Worm (Caenorhabditis elegans) whole organism, early embryonic: ENCODE measurements around the gene piki-1.

Experiments
- B0310.2 ChIP-seq: sonication (generic microtip); optimal IDR thresholded peaks from 2 replicates; lab custom pipeline; 2016; ENCODE audit warnings: mild to moderate bottlenecking, missing genetic modification characterization, missing compliant biosample characterization
- F13C5.2 ChIP-seq: sonication (generic microtip); optimal IDR thresholded peaks from 2 replicates; lab custom pipeline; 2017; ENCODE audit warnings: mild to moderate bottlenecking, missing genetic modification characterization, inconsistent platforms, missing compliant biosample characterization
- aly-1 ChIP-seq: sonication (generic microtip); optimal IDR thresholded peaks from 2 replicates; lab custom pipeline; 2016; ENCODE audit warnings: missing genetic modification characterization, missing compliant biosample characterization
- ama-1 ChIP-seq: fragments of 150-350 bp; optimal IDR thresholded peaks from 2 replicates; lab custom pipeline; 2014
- ceh-13 ChIP-seq: fragments of 200-800 bp; sonication (Bioruptor generic); optimal IDR thresholded peaks from 2 replicates; lab custom pipeline; 2018; ENCODE audit warnings: mild to moderate bottlenecking, missing genetic modification characterization, missing compliant biosample characterization
- ceh-36 ChIP-seq: sonication (generic microtip); optimal IDR thresholded peaks from 2 replicates; lab custom pipeline; 2016; ENCODE audit warnings: missing genetic modification characterization, inconsistent platforms, missing compliant biosample characterization
- ets-7 ChIP-seq: sonication (generic microtip); optimal IDR thresholded peaks from 2 replicates; lab custom pipeline; 2016; ENCODE audit warnings: missing genotype, missing genetic modification characterization, missing compliant biosample characterization
- flt-1 ChIP-seq: fragments of 200-800 bp; sonication (Bioruptor generic); IDR thresholded peaks from 2 replicates; pipeline ENCODE4 v1.3.6; 2022; ENCODE audit warnings: missing genetic modification characterization, missing compliant biosample characterization
- hmbx-1 ChIP-seq: sonication (generic microtip); optimal IDR thresholded peaks from 2 replicates; lab custom pipeline; 2016; ENCODE audit warnings: mild to moderate bottlenecking, missing genetic modification characterization, missing compliant biosample characterization
- hmg-4 ChIP-seq: fragments of 200-800 bp; sonication (Bioruptor generic); optimal IDR thresholded peaks from 2 replicates; lab custom pipeline; 2018; ENCODE audit warnings: mild to moderate bottlenecking, missing genetic modification characterization, missing compliant biosample characterization
- hnd-1 ChIP-seq: sonication (generic microtip); optimal IDR thresholded peaks from 2 replicates; lab custom pipeline; 2016; ENCODE audit warnings: missing genetic modification characterization, missing compliant biosample characterization
- pes-1 ChIP-seq: fragments of 200-800 bp; sonication (Bioruptor generic); IDR thresholded peaks from 2 replicates; pipeline ENCODE4 v1.3.6; 2022; ENCODE audit warnings: missing genetic modification reagents, missing genetic modification characterization, missing compliant biosample characterization
- scrt-1 ChIP-seq: fragments of 200-800 bp; sonication (Bioruptor generic); IDR thresholded peaks from 2 replicates; pipeline ENCODE4 v1.3.6; 2022; ENCODE audit warnings: missing genetic modification characterization, missing compliant biosample characterization
- sea-1 ChIP-seq: fragments of 200-800 bp; sonication (Bioruptor generic); conservative IDR thresholded peaks from 2 replicates; pipeline ENCODE4 v1.3.6; 2022; ENCODE audit warnings: missing genetic modification characterization, missing compliant biosample characterization
- tbx-11 ChIP-seq: fragments of 200-800 bp; sonication (Bioruptor generic); IDR thresholded peaks from 2 replicates; pipeline ENCODE4 v1.3.6; 2022; ENCODE audit warnings: missing genetic modification characterization, missing compliant biosample characterization
- tbx-37 ChIP-seq: fragments of 200-800 bp; sonication (Bioruptor generic); conservative IDR thresholded peaks from 2 replicates; pipeline ENCODE4 v1.3.6; 2022; ENCODE audit warnings: missing genetic modification reagents, missing genetic modification characterization, missing compliant biosample characterization
- tra-4 ChIP-seq: sonication (generic microtip); optimal IDR thresholded peaks from 2 replicates; lab custom pipeline; 2017; ENCODE audit warnings: missing genetic modification characterization, missing compliant biosample characterization

piki-1 gene

ce11 chrX:15276241-15276640, 30.0 kb upstream of the piki-1 start:
- TF ChIP-seq pes-1 (GFP tag; lab: Robert Waterston, UW) (no peak), sea-1 (no peak), B0310.2 (no peak), ets-7 (tag; lab: Kevin White, UChicago) (no peak), ama-1 (lab: Kevin White, UChicago) (no peak)

- TF ChIP-seq aly-1 = peak; percentile 58
- peak; percentile 80 for TF ChIP-seq hmg-4 (GFP tag; lab: Kevin White, UChicago)
- peak; percentile 60 for TF ChIP-seq F13C5.2
- TF ChIP-seq flt-1 (GFP tag; lab: Robert Waterston, UW) = no peak
- no peak for TF ChIP-seq tbx-37 (GFP tag; lab: Robert Waterston, UW)
- TF ChIP-seq sea-1 = no peak
- TF ChIP-seq ceh-36 (tag; lab: Kevin White, UChicago) = no peak
- TF ChIP-seq hmbx-1 (tag; lab: Kevin White, UChicago) = no peak
- TF ChIP-seq scrt-1 (GFP tag; lab: Robert Waterston, UW) = no peak
- TF ChIP-seq B0310.2 = peak; percentile 72
- TF ChIP-seq tra-4 (tag; lab: Kevin White, UChicago) = no peak
- TF ChIP-seq tbx-11 (GFP tag; lab: Robert Waterston, UW) = no peak
- no peak for TF ChIP-seq ets-7 (tag; lab: Kevin White, UChicago)
- no peak for TF ChIP-seq ceh-13 (GFP tag; lab: Kevin White, UChicago)
- TF ChIP-seq hnd-1 (tag; lab: Kevin White, UChicago) = no peak
- no peak for TF ChIP-seq pes-1 (GFP tag; lab: Robert Waterston, UW)
- TF ChIP-seq ama-1 (lab: Kevin White, UChicago) = no peak
These were observed 28.9 kb upstream of the piki-1 start for ce11 chrX:15274827-15275761.

ce11 chrX:15274079-15274478, 27.9 kb upstream of the piki-1 start:
- no peak for TF ChIP-seq ama-1 (lab: Kevin White, UChicago)
- no peak for TF ChIP-seq ceh-13 (GFP tag; lab: Kevin White, UChicago)
- TF ChIP-seq sea-1 = no peak
- no peak for TF ChIP-seq F13C5.2
- no peak for TF ChIP-seq ets-7 (tag; lab: Kevin White, UChicago)
- no peak for TF ChIP-seq aly-1
- no peak for TF ChIP-seq hmg-4 (GFP tag; lab: Kevin White, UChicago)
- TF ChIP-seq B0310.2 = no peak
- no peak for TF ChIP-seq tbx-37 (GFP tag; lab: Robert Waterston, UW)
- no peak for TF ChIP-seq tra-4 (tag; lab: Kevin White, UChicago)
- no peak for TF ChIP-seq hmbx-1 (tag; lab: Kevin White, UChicago)
- TF ChIP-seq tbx-11 (GFP tag; lab: Robert Waterston, UW) = no peak
- no peak for TF ChIP-seq pes-1 (GFP tag; lab: Robert Waterston, UW)
- TF ChIP-seq ceh-36 (tag; lab: Kevin White, UChicago) = no peak
- TF ChIP-seq flt-1 (GFP tag; lab: Robert Waterston, UW) = no peak
- TF ChIP-seq hnd-1 (tag; lab: Kevin White, UChicago) = no peak

- TF ChIP-seq hmbx-1 (tag; lab: Kevin White, UChicago) (no peak), sea-1 (no peak), ama-1 (lab: Kevin White, UChicago) (peak; percentile 16), tra-4 (tag; lab: Kevin White, UChicago) (no peak), hnd-1 (tag; lab: Kevin White, UChicago) (no peak), aly-1 (no peak), hmg-4 (GFP tag; lab: Kevin White, UChicago) (no peak)
These were observed 26.7 kb upstream of the piki-1 start for ce11 chrX:15272925-15273324.

ce11 chrX:15270656-15271055, 24.5 kb upstream of the piki-1 start:
- TF ChIP-seq F13C5.2 (no peak), hmg-4 (GFP tag; lab: Kevin White, UChicago) (no peak), ama-1 (lab: Kevin White, UChicago) (no peak), tra-4 (tag; lab: Kevin White, UChicago) (no peak), tbx-37 (GFP tag; lab: Robert Waterston, UW) (no peak), hmbx-1 (tag; lab: Kevin White, UChicago) (no peak), B0310.2 (no peak), sea-1 (no peak), pes-1 (GFP tag; lab: Robert Waterston, UW) (no peak), scrt-1 (GFP tag; lab: Robert Waterston, UW) (no peak), ceh-36 (tag; lab: Kevin White, UChicago) (no peak), aly-1 (no peak), flt-1 (GFP tag; lab: Robert Waterston, UW) (no peak), tbx-11 (GFP tag; lab: Robert Waterston, UW) (no peak), hnd-1 (tag; lab: Kevin White, UChicago) (no peak), ets-7 (tag; lab: Kevin White, UChicago) (no peak), ceh-13 (GFP tag; lab: Kevin White, UChicago) (no peak)

ce11 chrX:15268461-15268860, 22.3 kb upstream of the piki-1 start:
- TF ChIP-seq hmg-4 (GFP tag; lab: Kevin White, UChicago) = no peak
- no peak for TF ChIP-seq pes-1 (GFP tag; lab: Robert Waterston, UW)
- TF ChIP-seq ceh-13 (GFP tag; lab: Kevin White, UChicago) = no peak
- TF ChIP-seq tbx-11 (GFP tag; lab: Robert Waterston, UW) = no peak
- TF ChIP-seq B0310.2 = no peak
- no peak for TF ChIP-seq ets-7 (tag; lab: Kevin White, UChicago)
- no peak for TF ChIP-seq sea-1
- TF ChIP-seq aly-1 = no peak

ce11 chrX:15264593-15264992, 18.4 kb upstream of the piki-1 start:
- TF ChIP-seq pes-1 (GFP tag; lab: Robert Waterston, UW) = no peak
- no peak for TF ChIP-seq B0310.2
- peak; percentile 55 for TF ChIP-seq ets-7 (tag; lab: Kevin White, UChicago)
